Worm (Caenorhabditis elegans): Measurements from ENCODE around the gene str-52.

Gene str-52

ce11 chrV:2132675-2133074 is 13.3 kb downstream of the str-52 start:
- TF ChIP-seq dmd-4 (tag; optimal IDR thresholded peaks at IDR 0.05), result no peak
- no peak for TF ChIP-seq nhr-12 (tag; optimal IDR thresholded peaks at IDR 0.05)
- TF ChIP-seq lin-13 (GFP tag; optimal IDR thresholded peaks at IDR 0.05), result no peak
- TF ChIP-seq ceh-82 (tag; optimal IDR thresholded peaks at IDR 0.05), result no peak
- no peak for TF ChIP-seq elt-1 (tag; optimal IDR thresholded peaks at IDR 0.05)
- TF ChIP-seq ztf-4 (tag; optimal IDR thresholded peaks at IDR 0.05), result no peak
- no peak for TF ChIP-seq unc-55 (GFP tag; optimal IDR thresholded peaks at IDR 0.05)
- TF ChIP-seq nhr-129 (tag; optimal IDR thresholded peaks at IDR 0.05), result no peak
- TF ChIP-seq ztf-1 (GFP tag; conservative IDR thresholded peaks at IDR 0.05), result no peak
- TF ChIP-seq sem-4 (tag; optimal IDR thresholded peaks at IDR 0.05), result no peak
- TF ChIP-seq R02D3.7 (tag; optimal IDR thresholded peaks at IDR 0.05), result no peak
- no peak for TF ChIP-seq F13H6.1 (tag; optimal IDR thresholded peaks at IDR 0.05)
- TF ChIP-seq aly-2 (tag; optimal IDR thresholded peaks at IDR 0.05), result no peak

ce11 chrV:2126996-2127585 is 18.9 kb downstream of the str-52 start, which contains the start of gene ldp-1:
Gene ldp-1, plus strand, starts transcription at chrV:2127535.
- peak; percentile 62 for TF ChIP-seq C34F6.9 (tag; optimal IDR thresholded peaks at IDR 0.05)
- TF ChIP-seq lsy-2 (tag; optimal IDR thresholded peaks at IDR 0.05), result peak; percentile 52 to 81
- peak; percentile 23 for TF ChIP-seq snpc-4 (tag; optimal IDR thresholded peaks at IDR 0.05)
- no peak for TF ChIP-seq ztf-4 (tag; optimal IDR thresholded peaks at IDR 0.05)
- peak; percentile 30 for TF ChIP-seq egl-27 (tag; optimal IDR thresholded peaks at IDR 0.05)
- TF ChIP-seq lin-13 (GFP tag; optimal IDR thresholded peaks at IDR 0.05), result peak; percentile 48
- peak; percentile 88 for TF ChIP-seq gmeb-1 (tag; optimal IDR thresholded peaks at IDR 0.05)
- TF ChIP-seq lin-11 (tag; optimal IDR thresholded peaks at IDR 0.05), result no peak
- no peak for TF ChIP-seq ZK546.5 (tag; optimal IDR thresholded peaks at IDR 0.05)
- no peak for TF ChIP-seq peb-1 (tag; optimal IDR thresholded peaks at IDR 0.05)
- no peak for TF ChIP-seq alr-1 (tag; optimal IDR thresholded peaks at IDR 0.05)
- TF ChIP-seq sma-9 (GFP tag; optimal IDR thresholded peaks at IDR 0.05), result peak; percentile 87
- TF ChIP-seq sma-9 (tag; optimal IDR thresholded peaks at IDR 0.05), result no peak
- TF ChIP-seq unc-62 (GFP tag; optimal IDR thresholded peaks at IDR 0.05), result no peak
- TF ChIP-seq nhr-21 (tag; optimal IDR thresholded peaks at IDR 0.05), result peak; percentile 12
- no peak for TF ChIP-seq fos-1 (tag; optimal IDR thresholded peaks at IDR 0.05)
- TF ChIP-seq nhr-77 (tag; optimal IDR thresholded peaks at IDR 0.05), result no peak
- TF ChIP-seq unc-55 (GFP tag; optimal IDR thresholded peaks at IDR 0.05), result peak; percentile 64
- TF ChIP-seq ztf-11 (tag; optimal IDR thresholded peaks at IDR 0.05), result no peak
- no peak for TF ChIP-seq dmd-4 (tag; optimal IDR thresholded peaks at IDR 0.05)
- TF ChIP-seq crh-2 (tag; optimal IDR thresholded peaks at IDR 0.05), result peak; percentile 60
- TF ChIP-seq nhr-6 (tag; optimal IDR thresholded peaks at IDR 0.05), result peak; percentile 39
- peak; percentile 70 for TF ChIP-seq F13H6.1 (tag; optimal IDR thresholded peaks at IDR 0.05)
- TF ChIP-seq elt-3 (tag; optimal IDR thresholded peaks at IDR 0.05), result no peak
- no peak for TF ChIP-seq ama-1 (optimal IDR thresholded peaks at IDR 0.05)
- TF ChIP-seq ztf-1 (GFP tag; conservative IDR thresholded peaks at IDR 0.05), result no peak
- TF ChIP-seq nhr-25 (tag; optimal IDR thresholded peaks at IDR 0.05), result peak; percentile 19
- TF ChIP-seq R02D3.7 (tag; optimal IDR thresholded peaks at IDR 0.05), result no peak
- peak; percentile 11 for TF ChIP-seq sem-4 (tag; optimal IDR thresholded peaks at IDR 0.05)
- peak; percentile 63 for TF ChIP-seq sma-3 (GFP tag; optimal IDR thresholded peaks at IDR 0.05)

DNA sequence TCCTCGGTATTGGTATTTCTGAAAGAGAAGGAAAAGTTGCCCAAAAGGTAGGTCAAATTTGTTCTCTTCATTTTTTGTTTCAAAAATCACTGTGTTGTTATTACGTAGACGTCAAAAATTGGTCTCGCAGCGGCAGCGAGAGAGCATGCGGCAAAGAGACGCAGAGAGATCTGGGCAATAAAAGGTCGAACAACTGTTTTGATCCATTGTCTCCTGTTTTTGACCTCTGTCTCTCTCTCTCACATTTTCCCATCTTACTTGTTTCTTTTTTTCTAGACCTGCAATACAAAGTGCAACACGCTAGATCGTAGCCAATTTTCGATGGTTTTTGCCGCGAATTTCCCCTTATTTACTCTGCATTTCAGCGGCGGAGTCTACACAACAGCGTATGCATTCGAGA is 19.4 kb downstream of the str-52 start:
- peak; percentile 51 for TF ChIP-seq nhr-129 (tag; optimal IDR thresholded peaks at IDR 0.05)
- no peak for TF ChIP-seq ztf-11 (tag; optimal IDR thresholded peaks at IDR 0.05)

ce11 chrV:2123164-2123563 is 22.8 kb downstream of the str-52 start:
- TF ChIP-seq fos-1 (tag; optimal IDR thresholded peaks at IDR 0.05) (peak; percentile 7), nhr-237 (tag; optimal IDR thresholded peaks at IDR 0.05) (no peak)

ce11 chrV:2122517-2122916 is 23.4 kb downstream of the str-52 start, which contains the start of gene F22F7.2:
Gene F22F7.2, plus strand, starts transcription at chrV:2122782.
- TF ChIP-seq sma-9 (GFP tag; optimal IDR thresholded peaks at IDR 0.05) (peak; percentile 16), sma-9 (tag; optimal IDR thresholded peaks at IDR 0.05) (no peak), gmeb-1 (tag; optimal IDR thresholded peaks at IDR 0.05) (no peak), crh-2 (tag; optimal IDR thresholded peaks at IDR 0.05) (peak; percentile 14)
